Worm (Caenorhabditis elegans): ENCODE measurements around the gene ugt-45.

- no peak for TF ChIP-seq hmg-4 (GFP tag; optimal IDR thresholded peaks at IDR 0.05)
- no peak for TF ChIP-seq flt-1 (GFP tag; IDR thresholded peaks at IDR 0.05)
- no peak for TF ChIP-seq ama-1 (optimal IDR thresholded peaks at IDR 0.05)
- no peak for TF ChIP-seq ceh-13 (GFP tag; optimal IDR thresholded peaks at IDR 0.05)
- no peak for TF ChIP-seq ets-7 (tag; optimal IDR thresholded peaks at IDR 0.05)
- TF ChIP-seq tra-4 (tag; optimal IDR thresholded peaks at IDR 0.05), result no peak
- no peak for TF ChIP-seq scrt-1 (GFP tag; IDR thresholded peaks at IDR 0.05)
- no peak for TF ChIP-seq hnd-1 (tag; optimal IDR thresholded peaks at IDR 0.05)
- no peak for TF ChIP-seq B0310.2 (tag; optimal IDR thresholded peaks at IDR 0.05)
- no peak for TF ChIP-seq pes-1 (GFP tag; IDR thresholded peaks at IDR 0.05)
Observed at ce11 chrIV:3741874-3742273, 9.0 kb downstream of the ugt-45 start.
